Fruit fly (Drosophila melanogaster) Kc167 (cell line): Measurements from ENCODE around the gene NetB.

Experiments used
- Sin3A ChIP-seq: fragments of >200 bp; optimal IDR thresholded peaks from 2 replicates; lab custom pipeline; 2018; ENCODE audit warnings: missing external identifiers
- h ChIP-seq: fragments of >200 bp; optimal IDR thresholded peaks from 3 replicates; lab custom pipeline; 2018; ENCODE audit warnings: missing external identifiers
- psq ChIP-seq: fragments of >200 bp; optimal IDR thresholded peaks from 2 replicates; lab custom pipeline; 2017; ENCODE audit warnings: missing external identifiers
- ttk ChIP-seq: sonication (Bioruptor generic); optimal IDR thresholded peaks from 2 replicates; lab custom pipeline; 2017; ENCODE audit warnings: missing external identifiers

dm6 chrX:14784002-14784568 is 34.9 kb upstream of the NetB start, which contains the start of gene Ag5r2:
- no peak for TF ChIP-seq h (lab: Kevin White, UChicago)
- no peak for TF ChIP-seq Sin3A (lab: Kevin White, UChicago)
- no peak for TF ChIP-seq ttk
- TF ChIP-seq psq (lab: Kevin White, UChicago): no peak
